Worm (Caenorhabditis elegans) whole organism, young adult: ENCODE data around the gene Y69H2.15.
A peak's percentile ranks its signal among the peaks of the same experiment; 100 is the strongest.

ENCODE experiments used
- B0035.1 ChIP-seq: sonication (generic microtip); optimal IDR thresholded peaks from 2 replicates; lab custom pipeline; 2016; ENCODE audit warnings: missing genetic modification characterization, mild to moderate bottlenecking, missing compliant biosample characterization, missing genotype, missing genetic modification reagents
- B0261.1 ChIP-seq: sonication (generic microtip); optimal IDR thresholded peaks from 2 replicates; lab custom pipeline; 2016; ENCODE audit warnings: mild to moderate bottlenecking, missing genetic modification characterization, moderate library complexity, missing compliant biosample characterization
- C06A6.2 ChIP-seq: fragments of 200-800 bp; sonication (Bioruptor generic); conservative IDR thresholded peaks from 2 replicates; pipeline ENCODE4 v1.3.6; 2022; ENCODE audit warnings: missing genetic modification characterization, missing compliant biosample characterization
- C17E4.6 ChIP-seq: fragments of 200-800 bp; sonication (Bioruptor generic); IDR thresholded peaks from 2 replicates; pipeline ENCODE4 v1.3.6; 2022; ENCODE audit warnings: missing genetic modification reagents, missing genetic modification characterization, missing compliant biosample characterization
- F22D6.2 ChIP-seq: sonication (generic microtip); optimal IDR thresholded peaks from 2 replicates; lab custom pipeline; 2016; ENCODE audit warnings: mild to moderate bottlenecking, missing genetic modification characterization, missing compliant biosample characterization
- F37B4.10 ChIP-seq: fragments of 200-800 bp; sonication (Bioruptor generic); IDR thresholded peaks from 2 replicates; pipeline ENCODE4 v1.3.6; 2022; ENCODE audit warnings: missing genetic modification characterization, missing compliant biosample characterization
- F52B5.7 ChIP-seq: sonication (generic microtip); optimal IDR thresholded peaks from 2 replicates; lab custom pipeline; 2016; ENCODE audit warnings: mild to moderate bottlenecking, missing genetic modification characterization, missing compliant biosample characterization
- F57A8.1 ChIP-seq: fragments of 200-800 bp; sonication (Bioruptor generic); optimal IDR thresholded peaks from 2 replicates; lab custom pipeline; 2018; ENCODE audit warnings: mild to moderate bottlenecking, missing genetic modification characterization, moderate library complexity, missing compliant biosample characterization
- Y53F4B.3 ChIP-seq: fragments of 200-800 bp; sonication (Bioruptor generic); IDR thresholded peaks from 2 replicates; pipeline ENCODE4 v1.3.6; 2022; ENCODE audit warnings: missing genetic modification reagents, missing genetic modification characterization, missing compliant biosample characterization
- Y53G8AR.9 ChIP-seq: fragments of 200-800 bp; sonication (Bioruptor generic); conservative IDR thresholded peaks from 2 replicates; pipeline ENCODE4 v1.3.6; 2022; ENCODE audit warnings: missing genetic modification reagents, missing genetic modification characterization, missing compliant biosample characterization
- Y56A3A.18 ChIP-seq: fragments of 200-800 bp; sonication (Bioruptor generic); IDR thresholded peaks from 2 replicates; pipeline ENCODE4 v1.3.6; 2022; ENCODE audit warnings: missing genetic modification reagents, missing genetic modification characterization, missing compliant biosample characterization
- Y67H2A.10 ChIP-seq: fragments of 200-800 bp; sonication (Bioruptor generic); conservative IDR thresholded peaks from 2 replicates; pipeline ENCODE4 v1.3.6; 2022; ENCODE audit warnings: missing genetic modification reagents, missing genetic modification characterization, missing compliant biosample characterization
- ama-1 ChIP-seq, 3 experiments: fragments of 150-350 bp in 1 of 3; sonication (generic microtip) in 2 of 3; optimal IDR thresholded peaks; 2 replicates each; lab custom pipeline; 2014 to 2018; ENCODE audit warnings: missing biosample characterization in 2 of 3, missing genetic modification characterization in 2 of 3, missing genetic modification reagents in 2 of 3
- attf-5 ChIP-seq: fragments of 200-800 bp; sonication (Bioruptor generic); optimal IDR thresholded peaks from 2 replicates; lab custom pipeline; 2018; ENCODE audit warnings: mild to moderate bottlenecking, missing genetic modification characterization, missing compliant biosample characterization
- bed-1 ChIP-seq: fragments of 200-800 bp; sonication (Bioruptor generic); IDR thresholded peaks from 2 replicates; pipeline ENCODE4 v1.3.6; 2022; ENCODE audit warnings: missing genetic modification reagents, missing genetic modification characterization, missing compliant biosample characterization
- ceh-100 ChIP-seq: fragments of 200-800 bp; sonication (Bioruptor generic); IDR thresholded peaks from 2 replicates; pipeline ENCODE4 v1.3.6; 2022; ENCODE audit warnings: missing genetic modification reagents, missing genetic modification characterization, missing compliant biosample characterization
- ceh-27 ChIP-seq: fragments of 200-800 bp; sonication (Bioruptor generic); optimal IDR thresholded peaks from 2 replicates; lab custom pipeline; 2018; ENCODE audit warnings: mild to moderate bottlenecking, missing genetic modification characterization, moderate library complexity, missing compliant biosample characterization
- ceh-40 ChIP-seq: fragments of 200-800 bp; sonication (Bioruptor generic); IDR thresholded peaks from 2 replicates; pipeline ENCODE4 v1.3.6; 2022; ENCODE audit warnings: missing genetic modification characterization, missing compliant biosample characterization
- ceh-79 ChIP-seq: sonication (generic microtip); optimal IDR thresholded peaks from 2 replicates; lab custom pipeline; 2017; ENCODE audit warnings: mild to moderate bottlenecking, missing genetic modification characterization, missing compliant biosample characterization
- die-1 ChIP-seq: sonication (generic microtip); optimal IDR thresholded peaks from 2 replicates; lab custom pipeline; 2016; ENCODE audit warnings: missing genotype, mild to moderate bottlenecking, missing genetic modification characterization, missing compliant biosample characterization
- efl-1 ChIP-seq: fragments of 150-350 bp; optimal IDR thresholded peaks from 2 replicates; lab custom pipeline; 2014; ENCODE audit warnings: missing biosample characterization, missing genetic modification reagents, missing genetic modification characterization
- egl-18 ChIP-seq: fragments of 200-800 bp; sonication (Bioruptor generic); IDR thresholded peaks from 2 replicates; pipeline ENCODE4 v1.3.6; 2022; ENCODE audit warnings: missing genetic modification reagents, missing genetic modification characterization, missing compliant biosample characterization
- ekl-4 ChIP-seq: fragments of 200-800 bp; sonication (Bioruptor generic); IDR thresholded peaks from 2 replicates; pipeline ENCODE4 v1.3.6; 2022; ENCODE audit warnings: missing genetic modification reagents, missing genetic modification characterization, missing compliant biosample characterization
- gei-17 ChIP-seq: fragments of 200-800 bp; sonication (Bioruptor generic); optimal IDR thresholded peaks from 2 replicates; lab custom pipeline; 2018; ENCODE audit warnings: mild to moderate bottlenecking, missing genetic modification characterization, missing compliant biosample characterization
- hlh-12 ChIP-seq: sonication (generic microtip); optimal IDR thresholded peaks from 2 replicates; lab custom pipeline; 2016; ENCODE audit warnings: missing genetic modification characterization, missing compliant biosample characterization
- hmg-1.2 ChIP-seq: fragments of 200-800 bp; sonication (Bioruptor generic); IDR thresholded peaks from 2 replicates; pipeline ENCODE4 v1.3.6; 2022; ENCODE audit warnings: missing genetic modification reagents, missing genetic modification characterization, missing compliant biosample characterization
- hsf-1 ChIP-seq: fragments of 200-800 bp; sonication (Bioruptor generic); IDR thresholded peaks from 2 replicates; pipeline ENCODE4 v1.3.6; 2022; ENCODE audit warnings: missing genetic modification reagents, missing genetic modification characterization, missing compliant biosample characterization
- let-607 ChIP-seq, 2 experiments: fragments of 200-800 bp in 1 of 2; sonication (Bioruptor generic) in 1 of 2; sonication (generic microtip) in 1 of 2; optimal IDR thresholded peaks; 2 replicates each; lab custom pipeline; 2016 to 2018; ENCODE audit warnings: mild to moderate bottlenecking in 2 of 2, missing compliant biosample characterization in 2 of 2, missing genetic modification characterization in 2 of 2, moderate library complexity in 2 of 2, missing genotype in 1 of 2
- lin-35 ChIP-seq, 3 experiments: fragments of 150-350 bp in 2 of 3; sonication (generic microtip) in 1 of 3; optimal IDR thresholded peaks; 2 replicates each; lab custom pipeline; 2014 to 2018; ENCODE audit warnings: missing biosample characterization in 3 of 3, missing genetic modification characterization in 3 of 3, missing genetic modification reagents in 3 of 3
- lin-54 ChIP-seq: fragments of 200-800 bp; sonication (Bioruptor generic); optimal IDR thresholded peaks from 2 replicates; lab custom pipeline; 2018; ENCODE audit warnings: mild to moderate bottlenecking, missing genetic modification characterization, missing compliant biosample characterization
- lir-1 ChIP-seq: fragments of 200-800 bp; sonication (Bioruptor generic); conservative IDR thresholded peaks from 2 replicates; pipeline ENCODE4 v1.3.6; 2022; ENCODE audit warnings: missing genetic modification reagents, missing genetic modification characterization, missing compliant biosample characterization
- madf-10 ChIP-seq: sonication (generic microtip); optimal IDR thresholded peaks from 2 replicates; lab custom pipeline; 2016; ENCODE audit warnings: mild to moderate bottlenecking, missing genetic modification characterization, missing compliant biosample characterization
- nhr-27 ChIP-seq: fragments of 200-800 bp; sonication (Bioruptor generic); optimal IDR thresholded peaks from 2 replicates; lab custom pipeline; 2018; ENCODE audit warnings: mild to moderate bottlenecking, missing genetic modification characterization, moderate library complexity, missing compliant biosample characterization
- rpc-1 ChIP-seq, 2 experiments: fragments of 150-350 bp in 1 of 2; sonication (generic microtip) in 1 of 2; optimal IDR thresholded peaks; 2 replicates each; lab custom pipeline; 2014 to 2018; ENCODE audit warnings: missing biosample characterization in 1 of 2, missing genetic modification characterization in 1 of 2, missing genetic modification reagents in 1 of 2, missing genotype in 1 of 2
- somi-1 ChIP-seq: fragments of 200-800 bp; sonication (Bioruptor generic); optimal IDR thresholded peaks from 2 replicates; lab custom pipeline; 2018; ENCODE audit warnings: mild to moderate bottlenecking, missing genetic modification characterization, missing compliant biosample characterization
- zim-3 ChIP-seq: sonication (generic microtip); optimal IDR thresholded peaks from 2 replicates; lab custom pipeline; 2017; ENCODE audit warnings: mild to moderate bottlenecking, missing genetic modification characterization, moderate library complexity, missing compliant biosample characterization
- ztf-26 ChIP-seq: sonication (generic microtip); optimal IDR thresholded peaks from 2 replicates; lab custom pipeline; 2017; ENCODE audit warnings: missing genetic modification characterization, missing compliant biosample characterization
- ztf-6 ChIP-seq: fragments of 200-800 bp; sonication (Bioruptor generic); IDR thresholded peaks from 2 replicates; pipeline ENCODE4 v1.3.6; 2022; ENCODE audit warnings: missing genetic modification reagents, missing genetic modification characterization, missing compliant biosample characterization

The Y69H2.15 gene

DNA sequence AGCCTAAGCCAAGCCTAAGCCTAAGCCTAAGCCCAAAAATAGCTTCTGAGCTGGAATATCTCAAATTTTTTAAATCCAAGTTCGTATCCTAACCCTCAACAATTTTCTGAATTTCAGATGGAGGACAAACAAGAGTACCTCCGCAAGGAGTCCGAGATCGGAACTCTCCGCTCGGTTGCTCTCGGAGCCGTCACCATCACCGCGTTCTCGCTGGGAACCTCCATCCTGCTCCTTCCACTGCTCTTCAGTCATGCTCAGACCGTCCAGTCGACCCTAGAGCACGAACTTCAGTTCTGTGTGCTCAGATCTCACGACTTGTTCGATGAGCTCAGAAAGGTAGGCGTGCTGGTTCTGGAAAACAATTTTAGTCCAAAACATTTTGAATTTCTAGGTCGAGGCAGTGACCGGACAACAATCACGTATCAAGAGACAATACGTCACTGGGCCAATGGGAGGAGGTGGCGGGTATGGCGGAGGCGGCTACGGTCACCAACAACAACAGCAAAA lies 11.8 kb upstream of the Y69H2.15 start, which contains the start of gene col-42 (continued):
- no peak for TF ChIP-seq B0261.1
- TF ChIP-seq ztf-26 (tag; lab: Kevin White, UChicago): peak; percentile 54
- no peak for TF ChIP-seq madf-10 (tag; lab: Kevin White, UChicago)
- no peak for TF ChIP-seq ceh-27 (GFP tag; lab: Kevin White, UChicago)
- no peak for TF ChIP-seq lin-54
- TF ChIP-seq hmg-1.2 (GFP tag; lab: Robert Waterston, UW): no peak
- TF ChIP-seq hsf-1: no peak
- TF ChIP-seq ztf-6 (GFP tag; lab: Robert Waterston, UW): no peak
- TF ChIP-seq gei-17 (GFP tag; lab: Kevin White, UChicago): no peak
- TF ChIP-seq attf-5 (GFP tag; lab: Kevin White, UChicago): no peak
- peak; percentile 67 for TF ChIP-seq zim-3 (tag; lab: Kevin White, UChicago)
- no peak for TF ChIP-seq egl-18 (GFP tag; lab: Robert Waterston, UW)
- peak; percentile 74 for TF ChIP-seq ama-1 (optimal IDR thresholded peaks at IDR 0.05; lab: Kevin White, UChicago)
- TF ChIP-seq ama-1 (GFP tag; optimal IDR thresholded peaks at IDR 0.05; lab: Kevin White, UChicago): no peak
- no peak for TF ChIP-seq F37B4.10
- no peak for TF ChIP-seq F57A8.1
- no peak for TF ChIP-seq Y53F4B.3 (GFP tag; lab: Robert Waterston, UW)
- no peak for TF ChIP-seq B0035.1 (tag; lab: Kevin White, UChicago)
- TF ChIP-seq lir-1 (GFP tag; lab: Robert Waterston, UW): no peak

DNA sequence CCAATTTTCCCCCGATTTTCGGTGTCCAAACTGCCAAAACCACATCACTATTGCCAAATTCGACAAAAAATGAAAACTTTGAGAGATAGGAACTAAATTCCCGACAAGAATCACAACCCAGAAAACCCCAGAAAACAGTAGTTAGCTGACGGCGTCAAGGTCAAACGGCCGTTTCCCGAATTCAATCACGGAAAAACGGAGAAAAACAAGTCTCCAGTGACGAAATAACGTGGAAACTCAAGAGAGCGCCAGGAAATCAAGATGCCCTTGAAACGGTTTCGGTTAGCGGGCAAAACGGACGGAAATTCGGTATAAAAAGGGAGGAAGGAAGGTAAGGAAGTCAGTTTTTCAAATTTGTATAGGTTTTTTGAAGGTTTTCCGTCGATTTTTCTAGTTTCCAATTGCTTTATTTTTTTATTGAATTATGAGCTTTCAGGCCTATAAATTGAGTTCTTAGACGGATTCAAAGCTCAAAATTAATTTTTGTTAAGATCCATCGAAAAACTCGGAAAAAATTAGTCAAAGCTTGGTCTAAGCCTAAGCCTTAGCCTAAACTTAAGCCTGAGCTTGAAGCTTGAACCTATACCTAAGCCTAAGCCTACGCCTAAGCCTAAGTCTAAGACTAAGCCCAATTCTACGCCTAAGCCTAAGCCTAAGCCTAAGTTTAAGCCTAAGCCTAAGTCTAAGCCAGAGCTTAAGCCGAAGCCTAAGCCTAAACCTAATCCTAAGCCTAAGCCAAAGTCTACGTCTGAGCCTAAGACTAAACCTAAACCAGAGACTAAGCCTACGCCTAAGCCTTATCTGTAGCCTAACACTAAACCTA lies 11.1 kb upstream of the Y69H2.15 start:
- TF ChIP-seq ama-1 (optimal IDR thresholded peaks at IDR 0.05; lab: Kevin White, UChicago) (peak; percentile 55), ama-1 (GFP tag; optimal IDR thresholded peaks at IDR 0.05; lab: Kevin White, UChicago) (no peak), lir-1 (GFP tag; lab: Robert Waterston, UW) (no peak), rpc-1 (optimal IDR thresholded peaks at IDR 0.05; lab: Kevin White, UChicago) (peak; percentile 4), rpc-1 (tag; optimal IDR thresholded peaks at IDR 0.05; lab: Kevin White, UChicago) (no peak), C06A6.2 (GFP tag; lab: Robert Waterston, UW) (no peak), Y56A3A.18 (GFP tag; lab: Robert Waterston, UW) (peak; percentile 21; the same call in 1 of the 2 replicates), ceh-40 (GFP tag; lab: Robert Waterston, UW) (0 out of 2 replicates have a peak, but pooled peaks have one; percentile 2)

DNA sequence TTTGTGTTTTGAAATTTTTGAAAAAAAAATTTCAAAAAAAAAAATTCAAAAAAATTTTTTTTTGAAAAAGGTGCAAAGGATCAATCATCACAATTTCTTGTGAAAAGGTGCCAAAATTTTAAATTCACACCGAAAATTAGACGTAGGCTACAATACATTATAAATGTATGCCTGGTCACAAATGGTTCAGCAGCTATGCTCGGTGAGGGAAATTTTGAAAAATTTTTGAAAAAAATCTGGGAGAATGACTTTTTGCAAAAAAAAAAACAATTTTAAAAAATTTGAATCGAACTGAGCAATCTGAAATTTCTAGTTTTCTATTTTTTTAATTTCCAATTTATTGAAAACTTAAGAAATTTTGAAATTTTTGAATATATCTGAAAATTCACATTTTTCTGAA lies 9.6 kb upstream of the Y69H2.15 start, which contains the start of gene egas-3:
egas-3 (minus strand) TSS at position 101 of the 400 bp plus-strand sequence.
- TF ChIP-seq bed-1 (GFP tag; lab: Robert Waterston, UW): no peak
- TF ChIP-seq nhr-27 (tag; lab: Kevin White, UChicago): no peak
- TF ChIP-seq Y56A3A.18 (GFP tag; lab: Robert Waterston, UW): no peak
- no peak for TF ChIP-seq let-607 (tag; optimal IDR thresholded peaks at IDR 0.05; lab: Kevin White, UChicago)
- TF ChIP-seq Y53G8AR.9: no peak
- TF ChIP-seq Y67H2A.10 (GFP tag; lab: Robert Waterston, UW): no peak

DNA sequence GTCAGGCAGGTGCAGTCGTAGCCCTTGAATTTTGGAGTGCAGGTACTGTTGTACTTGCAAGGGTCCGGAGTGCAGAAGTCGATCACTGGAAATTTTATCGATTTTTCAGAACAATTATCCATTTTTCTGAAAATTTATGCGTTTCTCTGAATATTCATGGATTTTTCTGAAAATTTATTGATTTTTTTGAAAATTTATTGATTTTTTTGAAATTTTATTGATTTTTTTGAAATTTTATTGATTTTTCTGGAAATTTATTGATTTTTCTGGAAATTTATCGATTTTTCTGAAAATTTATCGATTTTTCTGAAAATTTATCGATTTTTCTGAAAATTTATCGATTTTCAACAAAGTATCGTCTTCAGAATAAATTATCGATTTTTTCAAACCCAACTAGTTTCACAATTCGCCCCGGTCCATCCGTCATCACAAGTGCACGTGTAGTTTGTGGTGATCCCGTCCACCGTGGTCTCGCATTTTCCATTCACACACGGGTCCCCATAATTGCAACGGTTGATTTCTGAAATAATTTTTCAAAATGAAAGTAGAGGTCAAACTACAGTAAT lies 5.4 kb upstream of the Y69H2.15 start:
- TF ChIP-seq efl-1 (GFP tag; lab: Kevin White, UChicago) (no peak), Y53F4B.3 (GFP tag; lab: Robert Waterston, UW) (no peak), lin-35 (GFP tag; optimal IDR thresholded peaks at IDR 0.05; lab: Kevin White, UChicago) (no peak), ztf-26 (tag; lab: Kevin White, UChicago) (no peak), hsf-1 (no peak), ceh-79 (tag; lab: Kevin White, UChicago) (no peak), somi-1 (GFP tag; lab: Kevin White, UChicago) (no peak), hlh-12 (no peak), F52B5.7 (no peak), gei-17 (GFP tag; lab: Kevin White, UChicago) (no peak), lir-1 (GFP tag; lab: Robert Waterston, UW) (no peak), B0261.1 (no peak), rpc-1 (optimal IDR thresholded peaks at IDR 0.05; lab: Kevin White, UChicago) (no peak), rpc-1 (tag; optimal IDR thresholded peaks at IDR 0.05; lab: Kevin White, UChicago) (no peak), ceh-100 (GFP tag; lab: Robert Waterston, UW) (no peak), F22D6.2 (no peak), die-1 (tag; lab: Kevin White, UChicago) (no peak), ekl-4 (no peak), C17E4.6 (GFP tag; lab: Robert Waterston, UW) (no peak)
